Worm (Caenorhabditis elegans) whole organism, L2 larva: ENCODE data around the gene old-1.

Source experiments
- blmp-1 ChIP-seq: sonication (generic microtip); optimal IDR thresholded peaks from 2 replicates; lab custom pipeline; 2017; ENCODE audit warnings: missing genetic modification characterization, mild to moderate bottlenecking, missing compliant biosample characterization, antibody characterized with exemption, moderate library complexity; ENCODE audit not compliant: insufficient read depth
- elt-3 ChIP-seq: sonication (generic microtip); optimal IDR thresholded peaks from 2 replicates; lab custom pipeline; 2017; ENCODE audit warnings: missing biosample characterization, missing genetic modification characterization
- lin-39 ChIP-seq: fragments of 150-350 bp; optimal IDR thresholded peaks from 2 replicates; lab custom pipeline; 2014; ENCODE audit warnings: missing biosample characterization, missing genetic modification reagents, missing genetic modification characterization
- nhr-237 ChIP-seq: fragments of 150-350 bp; optimal IDR thresholded peaks from 2 replicates; lab custom pipeline; 2014; ENCODE audit warnings: missing biosample characterization, missing genetic modification characterization
- snpc-4 ChIP-seq: fragments of 150-350 bp; optimal IDR thresholded peaks from 2 replicates; lab custom pipeline; 2014; ENCODE audit warnings: missing biosample characterization, missing genetic modification characterization

DNA sequence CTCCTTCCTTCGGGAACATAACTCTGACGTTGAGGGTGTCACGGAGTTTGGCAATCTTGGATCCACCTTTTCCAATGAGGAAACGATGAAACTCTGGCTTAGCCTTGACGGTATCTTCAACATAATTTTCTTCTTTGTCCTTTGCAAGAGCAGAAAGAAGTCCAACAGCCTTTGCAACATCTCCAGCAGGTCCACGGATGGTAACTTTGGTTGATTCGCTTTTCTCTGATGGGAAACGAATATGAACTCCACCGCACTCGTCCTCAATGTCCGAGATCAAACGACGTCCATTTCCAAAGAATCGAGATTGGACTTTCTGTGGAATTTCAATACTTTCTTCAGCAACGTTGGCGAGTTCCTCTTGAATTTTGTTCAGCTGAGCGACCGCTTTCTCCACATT lies 20.0 kb upstream of the old-1 start:
- TF ChIP-seq blmp-1: no peak
- no peak for TF ChIP-seq elt-3 (tag; lab: Kevin White, UChicago)
- no peak for TF ChIP-seq nhr-237 (tag; lab: Kevin White, UChicago)
- TF ChIP-seq snpc-4 (tag; lab: Kevin White, UChicago): no peak
- no peak for TF ChIP-seq lin-39 (tag; lab: Kevin White, UChicago)
